Worm (Caenorhabditis elegans): ENCODE results near the gene gbb-2.

DNA sequence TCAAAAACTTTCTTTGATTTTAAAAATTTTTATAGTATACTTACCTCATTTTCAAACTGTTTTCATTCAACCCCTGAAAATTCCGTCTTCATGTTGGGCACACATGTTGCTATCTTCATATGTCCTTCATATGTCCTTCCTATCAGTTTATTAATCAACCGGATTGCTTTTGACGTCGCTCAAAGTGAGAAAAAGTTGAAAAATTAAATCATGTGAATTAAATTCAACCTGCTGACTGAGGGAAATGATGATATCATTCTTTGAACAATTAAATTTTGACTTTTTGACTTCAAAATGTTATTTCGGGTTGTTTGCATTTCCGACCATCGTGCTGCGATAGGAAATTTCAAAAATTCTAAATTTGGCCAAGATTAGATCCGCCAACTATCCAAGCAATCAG is 22.0 kb downstream of the gbb-2 start:
- TF ChIP-seq nhr-77 (tag; optimal IDR thresholded peaks at IDR 0.05) (no peak), lin-13 (GFP tag; optimal IDR thresholded peaks at IDR 0.05) (no peak), hlh-17 (GFP tag; optimal IDR thresholded peaks at IDR 0.05; ENCODE audit: borderline replicate concordance) (no peak), tbx-2 (tag; optimal IDR thresholded peaks at IDR 0.05) (no peak)
